Worm (Caenorhabditis elegans) whole organism, mixed stage, embryonic: ENCODE results near the gene C10F3.7.

Experiments used
- mep-1 ChIP-seq: fragments of 150-350 bp; optimal IDR thresholded peaks from 2 replicates; lab custom pipeline; 2017; ENCODE audit warnings: missing biosample characterization, missing genetic modification reagents, missing genetic modification characterization, inconsistent platforms
- pha-4 ChIP-seq: fragments of 150-350 bp; optimal IDR thresholded peaks from 2 replicates; lab custom pipeline; 2018; ENCODE audit warnings: missing biosample characterization, missing genetic modification reagents, missing genetic modification characterization

DNA sequence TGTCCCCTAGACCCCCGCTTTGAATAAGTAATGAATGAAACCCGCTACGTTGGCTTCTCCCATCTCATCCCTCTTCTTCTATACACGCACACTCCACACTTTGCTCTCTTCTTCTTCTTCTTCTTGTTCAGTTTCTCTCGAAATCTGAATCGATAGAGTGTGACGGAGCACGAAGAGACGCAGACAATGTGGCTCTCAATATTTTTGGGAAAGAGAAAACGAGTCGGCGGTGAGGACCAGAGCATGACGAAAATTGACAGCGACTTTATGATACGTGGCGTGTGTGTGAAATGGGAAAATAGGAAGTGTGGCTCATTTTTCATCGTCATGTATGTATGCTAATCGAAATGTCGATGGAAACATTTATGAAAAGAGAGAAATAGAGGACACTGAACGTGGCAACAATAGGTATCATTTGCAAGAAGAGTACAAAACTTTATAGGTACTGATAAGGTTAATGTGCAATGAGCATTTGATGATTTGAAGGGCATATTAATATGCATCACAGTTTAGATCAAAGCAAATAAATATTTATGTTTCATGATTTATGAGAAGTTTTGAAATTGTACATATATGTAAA is 4.9 kb upstream of the C10F3.7 start:
- TF ChIP-seq mep-1 (tag; lab: Kevin White, UChicago) (peak; percentile 36), pha-4 (no peak)
